Worm (Caenorhabditis elegans): Measurements from ENCODE around the gene M05D6.1.

DNA sequence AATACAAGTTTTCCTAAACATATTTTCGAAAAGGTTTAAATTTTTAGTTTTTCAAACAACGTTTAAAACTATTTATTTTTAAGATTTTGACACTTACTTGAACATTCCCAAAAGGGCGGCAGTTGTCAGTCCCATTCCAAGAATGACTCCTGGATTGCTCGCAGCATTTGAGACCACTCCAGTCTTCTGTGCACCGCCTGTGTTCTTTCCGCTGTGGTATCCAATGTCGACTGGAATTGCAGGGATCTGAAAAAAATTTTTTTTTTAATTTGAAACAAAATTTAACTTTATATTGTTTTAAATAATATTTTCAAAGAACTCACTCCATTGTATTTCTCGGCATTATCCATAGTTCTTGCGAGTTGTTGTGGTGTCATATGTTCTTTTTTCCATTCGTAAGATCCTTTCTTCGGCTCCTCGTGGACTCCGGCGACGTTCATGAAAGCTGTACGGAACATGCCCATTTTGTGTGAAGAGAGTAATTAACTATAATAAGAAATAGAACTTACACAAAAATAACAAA, 6.6 kb upstream of the M05D6.1 start, which contains the start of gene M05D6.5:
- no peak for TF ChIP-seq W03F9.2 (tag; optimal IDR thresholded peaks at IDR 0.05)
- TF ChIP-seq him-1 (tag; optimal IDR thresholded peaks at IDR 0.05), result no peak
